Fruit fly (Drosophila melanogaster): ENCODE results near the gene CG33262.

DNA sequence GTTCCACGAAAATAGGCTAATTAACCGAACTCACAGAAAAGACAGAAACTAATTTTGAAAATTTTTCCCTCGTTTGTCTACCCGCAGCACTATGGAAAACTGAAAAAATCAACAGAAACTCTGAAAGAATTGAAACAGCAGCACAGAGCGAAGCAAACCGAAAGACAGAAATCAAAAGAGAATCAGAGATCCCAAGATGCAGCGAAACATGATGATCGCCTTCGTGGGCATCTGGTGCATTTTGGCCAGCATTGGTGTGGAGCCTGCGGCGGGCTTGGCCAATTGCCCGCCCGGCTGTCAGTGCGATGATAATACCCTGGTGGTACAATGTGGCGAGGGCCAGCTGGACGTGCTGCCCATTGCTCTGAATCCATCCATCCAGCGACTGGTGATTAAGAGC lies 21.0 kb upstream of the CG33262 start:
- TF ChIP-seq Hr78 (GFP tag; optimal IDR thresholded peaks at IDR 0.05): no peak
- no peak for TF ChIP-seq pan (optimal IDR thresholded peaks at IDR 0.05)

Data from whole organism, wandering third instar larva.